Fruit fly (Drosophila melanogaster): ENCODE data around the gene Pli.
A peak's percentile ranks its signal among the peaks of the same experiment; 100 is the strongest.

The Pli gene

dm6 chr3R:23886270-23887095 lies 3.4 kb downstream of the Pli start (continued):
- TF ChIP-seq CG7839 (tag; optimal IDR thresholded peaks at IDR 0.05) (peak; percentile 91), Atf-2 (GFP tag; optimal IDR thresholded peaks at IDR 0.05) (peak; percentile 78), CG43689 (GFP tag; IDR thresholded peaks at IDR 0.05) (peak; percentile 45; the same call in 1 of the 2 replicates), CG6689 (GFP tag; IDR thresholded peaks at IDR 0.05) (peak; percentile 89), cad (GFP tag; optimal IDR thresholded peaks at IDR 0.05) (peak; percentile 42), Dll (GFP tag; IDR thresholded peaks at IDR 0.05; ENCODE audit: partially characterized antibody) (no peak), CG15269 (tag; optimal IDR thresholded peaks at IDR 0.05) (peak; percentile 81), bcd (GFP tag; optimal IDR thresholded peaks at IDR 0.05) (peak; percentile 78), danr (GFP tag; IDR thresholded peaks at IDR 0.05) (peak; percentile 55), NC2α (GFP tag; optimal IDR thresholded peaks at IDR 0.05) (peak; percentile 50), Sry-β (GFP tag; optimal IDR thresholded peaks at IDR 0.05) (peak; percentile 54), CG13424 (tag; optimal IDR thresholded peaks at IDR 0.05) (peak; percentile 89), vfl (GFP tag; optimal IDR thresholded peaks at IDR 0.05) (peak; percentile 52), sisA (GFP tag; IDR thresholded peaks at IDR 0.05) (peak; percentile 83), Sry-δ (GFP tag; optimal IDR thresholded peaks at IDR 0.05) (peak; percentile 1), abd-A (tag; optimal IDR thresholded peaks at IDR 0.05) (no peak), dmrt99B (tag; optimal IDR thresholded peaks at IDR 0.05) (peak; percentile 92), gem (tag; optimal IDR thresholded peaks at IDR 0.05) (peak; percentile 93), gce (GFP tag; IDR thresholded peaks at IDR 0.05) (peak; percentile 77; the same call in 2 of the 3 replicates), PHDP (tag; optimal IDR thresholded peaks at IDR 0.05) (peak; percentile 86), Hey (tag; optimal IDR thresholded peaks at IDR 0.05) (no peak), Deaf1 (tag; optimal IDR thresholded peaks at IDR 0.05) (peak; percentile 65), Neu2 (GFP tag; optimal IDR thresholded peaks at IDR 0.05; ENCODE audit: borderline replicate concordance) (peak; percentile 14), CG1233 (GFP tag; optimal IDR thresholded peaks at IDR 0.05) (peak; percentile 71), CG34376 (GFP tag; optimal IDR thresholded peaks at IDR 0.05) (no peak), CG3163 (GFP tag; optimal IDR thresholded peaks at IDR 0.05) (peak; percentile 5), CG13894 (tag; optimal IDR thresholded peaks at IDR 0.05) (no peak), ATbp (GFP tag; optimal IDR thresholded peaks at IDR 0.05) (peak; percentile 89), CG31224 (GFP tag; IDR thresholded peaks at IDR 0.05) (peak; percentile 50), ewg (GFP tag; optimal IDR thresholded peaks at IDR 0.05) (peak; percentile 67), btn (GFP tag; optimal IDR thresholded peaks at IDR 0.05) (peak; percentile 63), h (optimal IDR thresholded peaks at IDR 0.05) (no peak), CG6813 (GFP tag; optimal IDR thresholded peaks at IDR 0.05) (peak; percentile 90), Myb (GFP tag; optimal IDR thresholded peaks at IDR 0.05) (peak; percentile 3), CG10565 (GFP tag; optimal IDR thresholded peaks at IDR 0.05) (peak; percentile 41), CG2889 (GFP tag; IDR thresholded peaks at IDR 0.05) (0 out of 3 replicates have a peak, but pooled peaks have one; percentile 20), CG18599 (GFP tag; optimal IDR thresholded peaks at IDR 0.05) (peak; percentile 73), wek (GFP tag; optimal IDR thresholded peaks at IDR 0.05) (peak; percentile 55), chif (GFP tag; optimal IDR thresholded peaks at IDR 0.05) (peak; percentile 76 to 88), CG2202 (tag; optimal IDR thresholded peaks at IDR 0.05) (peak; percentile 90), dm (GFP tag; optimal IDR thresholded peaks at IDR 0.05) (peak; percentile 53), Max (GFP tag; optimal IDR thresholded peaks at IDR 0.05) (peak; percentile 81), Poxn (GFP tag; IDR thresholded peaks at IDR 0.05) (no peak), NFAT (GFP tag; IDR thresholded peaks at IDR 0.05) (no peak), fu2 (GFP tag; optimal IDR thresholded peaks at IDR 0.05) (peak; percentile 10), jigr1 (GFP tag; IDR thresholded peaks at IDR 0.05) (peak; percentile 78; the same call in 2 of the 3 replicates), vnd (GFP tag; IDR thresholded peaks at IDR 0.05; ENCODE audit: partially characterized antibody) (no peak), gt (GFP tag; IDR thresholded peaks at IDR 0.05) (peak; percentile 64; the same call in 1 of the 2 replicates), otp (GFP tag; IDR thresholded peaks at IDR 0.05) (peak; percentile 84; the same call in 2 of the 3 replicates)

All from whole organism, embryonic.